Worm (Caenorhabditis elegans) whole organism, L3 larva: ENCODE measurements around the gene F54F7.2.

ENCODE experiments used
- aly-2 ChIP-seq: fragments of 150-350 bp; optimal IDR thresholded peaks from 2 replicates; lab custom pipeline; 2014; ENCODE audit warnings: missing biosample characterization, missing genetic modification characterization
- ama-1 ChIP-seq: fragments of 150-350 bp; optimal IDR thresholded peaks from 2 replicates; lab custom pipeline; 2018
- ceh-28 ChIP-seq: fragments of 150-350 bp; optimal IDR thresholded peaks from 2 replicates; lab custom pipeline; 2014; ENCODE audit warnings: missing biosample characterization, missing genetic modification reagents, missing genetic modification characterization
- egl-27 ChIP-seq: sonication (generic microtip); optimal IDR thresholded peaks from 4 replicates; lab custom pipeline; 2017; ENCODE audit warnings: missing biosample characterization, missing genetic modification reagents, missing genetic modification characterization
- egl-5 ChIP-seq: fragments of 150-350 bp; optimal IDR thresholded peaks from 2 replicates; lab custom pipeline; 2017; ENCODE audit warnings: missing biosample characterization, missing genetic modification reagents, missing genetic modification characterization, inconsistent platforms
- elt-1 ChIP-seq: fragments of 150-350 bp; optimal IDR thresholded peaks from 2 replicates; lab custom pipeline; 2014; ENCODE audit warnings: missing biosample characterization, missing genetic modification characterization
- elt-2 ChIP-seq: sonication (generic microtip); optimal IDR thresholded peaks from 2 replicates; lab custom pipeline; 2016; ENCODE audit warnings: missing genetic modification reagents, mild to moderate bottlenecking, missing genetic modification characterization, missing compliant biosample characterization
- eor-1 ChIP-seq, 2 experiments: fragments of 150-350 bp; optimal IDR thresholded peaks; 2 replicates each; lab custom pipeline; 2014 to 2018; ENCODE audit warnings: missing biosample characterization in 2 of 2, missing genetic modification characterization in 2 of 2
- fkh-10 ChIP-seq: sonication (generic microtip); optimal IDR thresholded peaks from 2 replicates; lab custom pipeline; 2017; ENCODE audit warnings: missing biosample characterization, missing genetic modification reagents, missing genetic modification characterization
- fkh-2 ChIP-seq: fragments of 150-350 bp; optimal IDR thresholded peaks from 2 replicates; lab custom pipeline; 2014; ENCODE audit warnings: missing biosample characterization, missing genetic modification reagents, missing genetic modification characterization
- fos-1 ChIP-seq: fragments of 150-350 bp; optimal IDR thresholded peaks from 2 replicates; lab custom pipeline; 2014; ENCODE audit warnings: missing biosample characterization, missing genetic modification characterization
- lin-15B ChIP-seq: fragments of 150-350 bp; optimal IDR thresholded peaks from 2 replicates; lab custom pipeline; 2014; ENCODE audit warnings: missing biosample characterization, missing genetic modification characterization
- lsy-12 ChIP-seq: sonication (generic microtip); optimal IDR thresholded peaks from 2 replicates; lab custom pipeline; 2016; ENCODE audit warnings: mild to moderate bottlenecking, missing genetic modification characterization, missing compliant biosample characterization
- mdl-1 ChIP-seq: fragments of 150-350 bp; optimal IDR thresholded peaks from 2 replicates; lab custom pipeline; 2014; ENCODE audit warnings: missing biosample characterization, missing genetic modification characterization
- mml-1 ChIP-seq: fragments of 150-350 bp; sonication (generic microtip); optimal IDR thresholded peaks from 3 replicates; lab custom pipeline; 2014; ENCODE audit warnings: missing biosample characterization, missing genetic modification characterization
- nfya-1 ChIP-seq: sonication (generic microtip); optimal IDR thresholded peaks from 2 replicates; lab custom pipeline; 2017; ENCODE audit warnings: missing genetic modification characterization, mild to moderate bottlenecking, missing compliant biosample characterization, antibody characterized with exemption, moderate library complexity; ENCODE audit not compliant: insufficient read depth
- nhr-11 ChIP-seq: fragments of 150-350 bp; optimal IDR thresholded peaks from 2 replicates; lab custom pipeline; 2014; ENCODE audit warnings: missing biosample characterization, missing genetic modification characterization
- nhr-23 ChIP-seq: fragments of 150-350 bp; optimal IDR thresholded peaks from 2 replicates; lab custom pipeline; 2014; ENCODE audit warnings: missing biosample characterization, missing genetic modification reagents, missing genetic modification characterization
- nhr-237 ChIP-seq: fragments of 150-350 bp; optimal IDR thresholded peaks from 2 replicates; lab custom pipeline; 2014; ENCODE audit warnings: missing biosample characterization, missing genetic modification characterization
- nhr-25 ChIP-seq: sonication (generic microtip); optimal IDR thresholded peaks from 2 replicates; lab custom pipeline; 2017; ENCODE audit warnings: missing biosample characterization, missing genetic modification characterization
- nhr-28 ChIP-seq: fragments of 150-350 bp; optimal IDR thresholded peaks from 2 replicates; lab custom pipeline; 2014; ENCODE audit warnings: missing biosample characterization, missing genetic modification characterization
- nhr-43 ChIP-seq: sonication (generic microtip); optimal IDR thresholded peaks from 2 replicates; lab custom pipeline; 2016; ENCODE audit warnings: mild to moderate bottlenecking, missing genetic modification characterization, missing compliant biosample characterization; ENCODE audit not compliant: poor library complexity, severe bottlenecking
- nhr-67 ChIP-seq: fragments of 150-350 bp; optimal IDR thresholded peaks from 2 replicates; lab custom pipeline; 2014; ENCODE audit warnings: missing biosample characterization, missing genetic modification characterization
- pha-4 ChIP-seq: fragments of 150-350 bp; optimal IDR thresholded peaks from 2 replicates; lab custom pipeline; 2014; ENCODE audit warnings: missing biosample characterization, missing genetic modification reagents, missing genetic modification characterization
- pqm-1 ChIP-seq: fragments of 150-350 bp; optimal IDR thresholded peaks from 2 replicates; lab custom pipeline; 2017; ENCODE audit warnings: missing biosample characterization, missing genetic modification characterization, inconsistent platforms
- sea-2 ChIP-seq: fragments of 150-350 bp; sonication (generic microtip); optimal IDR thresholded peaks from 4 replicates; lab custom pipeline; 2014; ENCODE audit warnings: missing biosample characterization, missing genetic modification reagents, missing genetic modification characterization
- tbx-2 ChIP-seq: sonication (generic microtip); optimal IDR thresholded peaks from 2 replicates; lab custom pipeline; 2016; ENCODE audit warnings: mild to moderate bottlenecking, missing genetic modification characterization, missing compliant biosample characterization
- unc-39 ChIP-seq: sonication (generic microtip); optimal IDR thresholded peaks from 4 replicates; lab custom pipeline; 2017; ENCODE audit warnings: missing biosample characterization, missing genetic modification characterization
- unc-62 ChIP-seq: fragments of 150-350 bp; sonication (generic microtip); optimal IDR thresholded peaks from 4 replicates; lab custom pipeline; 2014; ENCODE audit warnings: missing biosample characterization, missing genetic modification reagents, missing genetic modification characterization
- zag-1 ChIP-seq: fragments of 150-350 bp; optimal IDR thresholded peaks from 2 replicates; lab custom pipeline; 2014; ENCODE audit warnings: missing biosample characterization, missing genetic modification characterization
- ztf-11 ChIP-seq: fragments of 150-350 bp; optimal IDR thresholded peaks from 2 replicates; lab custom pipeline; 2014; ENCODE audit warnings: missing biosample characterization, missing genetic modification characterization
- ztf-4 ChIP-seq: fragments of 150-350 bp; optimal IDR thresholded peaks from 2 replicates; lab custom pipeline; 2014; ENCODE audit warnings: missing biosample characterization, missing genetic modification characterization

The F54F7.2 gene

DNA sequence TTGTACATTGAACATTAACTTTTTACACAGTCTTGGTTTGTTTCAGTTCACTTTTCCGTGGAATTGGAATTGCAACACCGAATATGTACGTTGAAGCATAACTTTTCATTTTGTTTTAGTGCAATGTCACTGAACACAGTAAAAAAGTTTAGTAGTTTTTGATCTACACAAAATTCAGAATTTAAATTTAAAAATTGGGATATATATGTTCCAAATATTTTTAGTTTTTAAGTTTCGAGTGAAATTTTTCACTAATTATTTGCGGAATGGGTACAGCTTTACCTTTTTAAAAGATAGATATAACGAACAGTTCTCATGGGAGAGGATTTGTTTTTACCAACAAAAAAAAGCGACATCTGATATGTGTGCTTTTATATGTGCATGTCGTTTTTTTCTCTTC lies 26.6 kb upstream of the F54F7.2 start:
- no peak for TF ChIP-seq elt-1 (tag; lab: Kevin White, UChicago)
- no peak for TF ChIP-seq lsy-12 (tag; lab: Kevin White, UChicago)
- TF ChIP-seq fkh-10, result no peak
- no peak for TF ChIP-seq nhr-237 (tag; lab: Kevin White, UChicago)
- no peak for TF ChIP-seq eor-1 (tag; optimal IDR thresholded peaks at IDR 0.05; lab: Kevin White, UChicago)
- no peak for TF ChIP-seq unc-39 (tag; lab: Kevin White, UChicago)
- TF ChIP-seq mdl-1 (tag; lab: Kevin White, UChicago), result no peak
- TF ChIP-seq, all 47 proteins: peak for 0

DNA sequence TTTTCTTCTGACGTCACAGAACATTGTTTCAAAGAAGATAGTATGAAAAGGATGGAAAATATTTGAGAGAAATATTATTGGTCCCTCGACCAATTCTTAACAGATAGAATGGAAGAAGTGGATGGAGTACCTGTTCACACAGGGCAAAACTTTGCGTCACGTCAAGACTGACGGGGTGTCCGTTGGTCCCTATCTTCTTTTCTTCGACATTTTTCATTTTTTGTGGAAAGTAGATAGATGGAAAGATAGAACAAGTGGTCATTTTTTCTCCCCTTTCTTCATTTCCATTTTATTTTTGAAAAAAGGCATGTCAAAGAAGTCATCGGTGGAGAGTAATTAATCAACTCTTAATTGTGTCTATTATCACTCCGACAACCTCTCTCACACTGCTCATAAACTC lies 24.8 kb upstream of the F54F7.2 start:
- TF ChIP-seq nfya-1 (tag; lab: Kevin White, UChicago), result peak; percentile 21
- TF ChIP-seq ztf-4 (tag; lab: Kevin White, UChicago), result no peak
- no peak for TF ChIP-seq nhr-43 (tag; lab: Kevin White, UChicago)
- TF ChIP-seq unc-62 (GFP tag; lab: Kevin White, UChicago), result no peak
- TF ChIP-seq unc-39 (tag; lab: Kevin White, UChicago), result no peak

DNA sequence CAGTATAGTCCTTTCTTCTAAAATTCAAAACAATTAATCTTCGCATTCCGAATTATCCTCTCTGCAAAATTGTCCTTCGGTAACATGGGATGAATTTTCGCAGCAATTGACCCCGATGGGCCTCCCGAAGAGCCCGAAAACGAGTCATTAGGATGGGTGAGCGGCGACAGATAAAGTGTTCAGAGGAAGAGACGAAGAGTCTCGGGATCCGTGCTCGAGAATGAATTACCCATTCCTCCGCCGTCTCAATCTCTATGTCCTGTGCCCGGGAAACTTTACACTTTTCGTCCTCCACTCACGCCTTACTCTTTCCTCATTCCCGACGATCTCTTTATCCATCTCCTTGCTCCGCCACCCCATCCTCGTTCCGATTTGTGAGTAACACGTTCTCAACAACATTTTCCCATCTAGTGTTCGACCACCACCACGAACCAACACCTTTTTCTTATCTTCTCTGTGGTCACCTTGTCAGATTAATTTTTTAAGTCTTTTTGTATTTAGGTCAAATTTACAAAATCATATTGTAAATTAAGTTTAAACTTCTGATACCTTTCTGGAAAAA lies 22.2 kb upstream of the F54F7.2 start:
- TF ChIP-seq elt-1 (tag; lab: Kevin White, UChicago) (no peak), lin-15B (no peak), ama-1 (no peak), egl-5 (no peak), egl-27 (no peak), nhr-11 (tag; lab: Kevin White, UChicago) (no peak), ztf-11 (tag; lab: Kevin White, UChicago) (no peak), pqm-1 (tag; lab: Kevin White, UChicago) (no peak)

DNA sequence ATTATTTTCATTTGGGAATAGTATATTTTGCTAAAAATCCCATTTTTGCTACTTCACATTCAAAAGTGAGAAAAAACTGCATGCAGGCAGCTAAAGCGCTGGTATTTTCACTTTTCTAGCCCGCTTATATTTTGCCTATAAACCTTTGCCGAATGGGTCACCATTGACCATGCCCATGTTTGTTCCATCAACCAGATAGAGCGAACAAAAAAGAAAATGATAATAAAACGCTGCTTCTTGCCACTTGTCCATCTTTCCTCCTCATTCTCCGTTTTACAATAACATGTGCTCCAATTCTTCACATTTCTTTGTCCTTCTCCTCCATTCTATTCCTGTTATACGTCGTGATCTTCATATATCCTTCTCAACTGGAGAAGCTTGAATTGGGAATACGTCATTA lies 19.8 kb upstream of the F54F7.2 start, which contains the start of gene tag-241:
Gene tag-241 (plus strand): TSS at position 301 of the 400 bp plus-strand sequence.
- TF ChIP-seq tbx-2 (tag; lab: Kevin White, UChicago) (no peak), mml-1 (no peak), nhr-11 (tag; lab: Kevin White, UChicago) (no peak), aly-2 (tag; lab: Kevin White, UChicago) (no peak), egl-5 (no peak), pha-4 (tag; lab: Kevin White, UChicago) (no peak), sea-2 (GFP tag; lab: Kevin White, UChicago) (no peak)

DNA sequence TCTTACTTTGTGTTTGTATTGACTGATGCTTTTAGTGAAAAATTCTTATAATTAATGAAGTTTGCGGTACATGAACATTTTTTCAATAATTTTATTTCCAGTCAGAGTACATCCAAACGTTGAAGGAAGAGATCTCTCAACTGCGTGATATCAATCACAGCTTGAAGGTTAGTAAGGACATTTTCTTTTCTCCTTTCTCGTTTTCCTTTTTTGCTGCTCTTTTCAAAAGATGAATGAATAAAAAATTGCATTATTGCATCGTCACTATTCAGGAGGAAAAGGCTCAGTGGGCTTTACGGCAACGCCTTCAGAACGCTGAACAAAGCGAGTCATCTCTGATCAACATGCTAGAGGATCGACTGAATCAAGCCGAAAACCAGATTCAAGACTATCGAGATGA lies 16.6 kb upstream of the F54F7.2 start:
- TF ChIP-seq nhr-23 (tag; lab: Kevin White, UChicago) (no peak), fkh-2 (tag; lab: Kevin White, UChicago) (no peak)

DNA sequence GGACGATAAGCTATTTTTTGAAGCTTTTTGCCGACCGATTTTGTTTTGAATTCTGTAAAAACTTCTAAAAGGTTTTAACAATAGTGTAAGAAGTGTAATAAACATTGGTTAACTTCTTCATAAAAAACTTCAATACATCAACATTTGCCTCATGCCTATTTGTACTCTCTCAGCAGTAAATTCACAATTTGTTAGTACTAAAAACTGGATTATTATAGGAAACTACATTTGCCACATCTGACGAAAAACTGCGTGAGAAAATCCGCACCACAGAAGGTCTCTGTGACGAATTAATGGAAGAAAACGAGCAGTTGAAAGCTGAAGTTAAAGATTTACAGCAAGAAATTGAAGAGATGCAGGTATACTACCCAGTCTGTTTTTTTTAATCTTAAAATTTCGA lies 15.9 kb upstream of the F54F7.2 start:
- TF ChIP-seq lsy-12 (tag; lab: Kevin White, UChicago), result no peak
- TF ChIP-seq ztf-4 (tag; lab: Kevin White, UChicago), result no peak
- no peak for TF ChIP-seq zag-1 (tag; lab: Kevin White, UChicago)
- TF ChIP-seq fos-1 (tag; lab: Kevin White, UChicago), result no peak
- TF ChIP-seq fkh-10, result no peak
- TF ChIP-seq elt-2, result no peak
- no peak for TF ChIP-seq ama-1
- TF ChIP-seq mdl-1 (tag; lab: Kevin White, UChicago), result no peak
- no peak for TF ChIP-seq nhr-28 (tag; lab: Kevin White, UChicago)
- no peak for TF ChIP-seq nhr-25 (tag; lab: Kevin White, UChicago)
- TF ChIP-seq lin-15B, result no peak
- TF ChIP-seq nhr-67 (tag; lab: Kevin White, UChicago), result no peak
- no peak for TF ChIP-seq ceh-28
- TF ChIP-seq nhr-237 (tag; lab: Kevin White, UChicago), result no peak
- no peak for TF ChIP-seq eor-1 (tag; optimal IDR thresholded peaks at IDR 0.05; lab: Kevin White, UChicago)
